Worm (Caenorhabditis elegans) whole organism, midembryonic: Measurements from ENCODE around the gene T05A7.1.

Source experiments
- cog-1 ChIP-seq: sonication (generic microtip); optimal IDR thresholded peaks from 2 replicates; lab custom pipeline; 2016; ENCODE audit warnings: missing genetic modification characterization, missing compliant biosample characterization
- flt-1 ChIP-seq: fragments of 200-800 bp; sonication (Bioruptor generic); IDR thresholded peaks from 2 replicates; pipeline ENCODE4 v1.3.6; 2022; ENCODE audit warnings: missing genetic modification characterization, missing compliant biosample characterization
- klf-2 ChIP-seq: fragments of 200-800 bp; sonication (Bioruptor generic); conservative IDR thresholded peaks from 2 replicates; pipeline ENCODE4 v1.3.6; 2022; ENCODE audit warnings: missing genetic modification reagents, missing genetic modification characterization, missing compliant biosample characterization
- med-1 ChIP-seq: sonication (generic microtip); optimal IDR thresholded peaks from 2 replicates; lab custom pipeline; 2017; ENCODE audit warnings: missing genetic modification characterization, mild to moderate bottlenecking, missing compliant biosample characterization, antibody characterized with exemption, missing genetic modification reagents; ENCODE audit not compliant: insufficient read depth
- ref-1 ChIP-seq: fragments of 200-800 bp; sonication (Bioruptor generic); conservative IDR thresholded peaks from 2 replicates; pipeline ENCODE4 v1.3.6; 2022; ENCODE audit warnings: missing genetic modification reagents, missing genetic modification characterization, missing compliant biosample characterization
- tab-1 ChIP-seq: fragments of 200-800 bp; sonication (Bioruptor generic); IDR thresholded peaks from 2 replicates; pipeline ENCODE4 v1.3.6; 2022; ENCODE audit warnings: missing genetic modification characterization, missing compliant biosample characterization

- TF ChIP-seq klf-2 (GFP tag; lab: Robert Waterston, UW) (no peak), tab-1 (no peak), med-1 (GFP tag; lab: Kevin White, UChicago) (no peak), flt-1 (GFP tag; lab: Robert Waterston, UW) (no peak), ref-1 (GFP tag; lab: Robert Waterston, UW) (no peak), cog-1 (tag; lab: Kevin White, UChicago) (no peak)
Measured at ce11 chrII:4728687-4729086, 50.7 kb downstream of the T05A7.1 start.
